Worm (Caenorhabditis elegans): ENCODE data around the gene tag-267.

- no peak for TF ChIP-seq lin-35 (GFP tag; optimal IDR thresholded peaks at IDR 0.05)
- no peak for TF ChIP-seq lin-15B (tag; optimal IDR thresholded peaks at IDR 0.05)
- TF ChIP-seq nhr-28 (tag; optimal IDR thresholded peaks at IDR 0.05), result no peak
- TF ChIP-seq egl-27 (tag; optimal IDR thresholded peaks at IDR 0.05), result no peak
- TF ChIP-seq nhr-71 (tag; optimal IDR thresholded peaks at IDR 0.05), result no peak
Observed at ce11 chrIII:683318-683717, 42.7 kb downstream of the tag-267 start, which contains the start of gene W02B3.4.

Data from whole organism, L1 larva.